Fruit fly (Drosophila melanogaster) whole organism, pupa: Measurements from ENCODE around the gene Alp10.

Experiments
- CG12605 ChIP-seq: fragments of 200-800 bp; sonication (Bioruptor generic); IDR thresholded peaks from 2 replicates; pipeline ENCODE4 v1.3.6; 2022; ENCODE audit warnings: missing biosample characterization, missing genetic modification characterization
- CG14655 ChIP-seq: fragments of 200-800 bp; sonication (Bioruptor generic); optimal IDR thresholded peaks from 3 replicates; lab custom pipeline; 2017; ENCODE audit warnings: mild to moderate bottlenecking, missing biosample characterization, missing genetic modification reagents, missing genetic modification characterization
- CG17806 ChIP-seq: fragments of 200-800 bp; sonication (Bioruptor generic); optimal IDR thresholded peaks from 2 replicates; lab custom pipeline; 2018; ENCODE audit warnings: missing biosample characterization, mild to moderate bottlenecking, missing genetic modification characterization, moderate library complexity
- CG32121 ChIP-seq: fragments of 200-800 bp; sonication (Bioruptor generic); IDR thresholded peaks from 2 replicates; pipeline ENCODE4 v1.3.6; 2022; ENCODE audit warnings: missing biosample characterization, missing genetic modification characterization
- CG34367 ChIP-seq: fragments of 200-800 bp; sonication (Bioruptor generic); optimal IDR thresholded peaks from 2 replicates; lab custom pipeline; 2018; ENCODE audit warnings: missing biosample characterization, mild to moderate bottlenecking, missing genetic modification characterization
- CG8301 ChIP-seq: fragments of 200-800 bp; sonication (Bioruptor generic); optimal IDR thresholded peaks from 2 replicates; lab custom pipeline; 2018; ENCODE audit warnings: missing biosample characterization, mild to moderate bottlenecking, missing genetic modification characterization
- D1 ChIP-seq: fragments of 200-800 bp; sonication (Bioruptor generic); optimal IDR thresholded peaks from 2 replicates; lab custom pipeline; 2018; ENCODE audit warnings: missing biosample characterization, mild to moderate bottlenecking, missing genetic modification characterization, moderate library complexity
- EcR ChIP-seq: fragments of 200-800 bp; sonication (Bioruptor generic); optimal IDR thresholded peaks from 3 replicates; lab custom pipeline; 2019; ENCODE audit warnings: missing biosample characterization, missing genetic modification characterization, mild to moderate bottlenecking, moderate library complexity, missing genetic modification reagents
- Pif1A ChIP-seq: fragments of 200-800 bp; sonication (Bioruptor generic); optimal IDR thresholded peaks from 3 replicates; lab custom pipeline; 2016; ENCODE audit warnings: missing biosample characterization, missing genetic modification characterization
- Snoo ChIP-seq: fragments of 200-800 bp; sonication (Bioruptor generic); optimal IDR thresholded peaks from 3 replicates; lab custom pipeline; 2017; ENCODE audit warnings: missing biosample characterization, mild to moderate bottlenecking, missing genetic modification characterization, inconsistent platforms
- fd96Ca ChIP-seq: fragments of 200-800 bp; sonication (Bioruptor generic); IDR thresholded peaks from 3 replicates; pipeline ENCODE4 v1.3.6; 2022; ENCODE audit warnings: missing biosample characterization, missing genetic modification characterization
- gl ChIP-seq: fragments of 200-800 bp; sonication (Bioruptor generic); optimal IDR thresholded peaks from 2 replicates; lab custom pipeline; 2018; ENCODE audit warnings: missing biosample characterization, mild to moderate bottlenecking, missing genetic modification characterization
- rn ChIP-seq: fragments of 200-800 bp; sonication (Bioruptor generic); IDR thresholded peaks from 2 replicates; pipeline ENCODE4 v1.3.6; 2022; ENCODE audit warnings: missing biosample characterization, missing genetic modification characterization

dm6 chr3L:5581542-5581941 lies 13.5 kb downstream of the Alp10 start:
- no peak for TF ChIP-seq Snoo (tag; lab: Kevin White, UChicago)
- TF ChIP-seq gl (tag; lab: Kevin White, UChicago) = no peak
- TF ChIP-seq CG8301 (tag; lab: Kevin White, UChicago) = no peak
- TF ChIP-seq D1 = no peak
- no peak for TF ChIP-seq CG17806 (tag; lab: Kevin White, UChicago)
- TF ChIP-seq CG34367 = no peak
- no peak for TF ChIP-seq CG12605
- TF ChIP-seq CG14655 (GFP tag; lab: Kevin White, UChicago) = no peak
- TF ChIP-seq fd96Ca (GFP tag; lab: Robert Waterston, UW) = no peak
- no peak for TF ChIP-seq EcR (GFP tag; lab: Kevin White, UChicago)
- no peak for TF ChIP-seq rn (GFP tag; lab: Robert Waterston, UW)
- TF ChIP-seq Pif1A (GFP tag; lab: Kevin White, UChicago) = no peak
- TF ChIP-seq CG32121 = no peak
